Fruit fly (Drosophila melanogaster): ENCODE data around the gene CG33947.

Gene CG33947

DNA sequence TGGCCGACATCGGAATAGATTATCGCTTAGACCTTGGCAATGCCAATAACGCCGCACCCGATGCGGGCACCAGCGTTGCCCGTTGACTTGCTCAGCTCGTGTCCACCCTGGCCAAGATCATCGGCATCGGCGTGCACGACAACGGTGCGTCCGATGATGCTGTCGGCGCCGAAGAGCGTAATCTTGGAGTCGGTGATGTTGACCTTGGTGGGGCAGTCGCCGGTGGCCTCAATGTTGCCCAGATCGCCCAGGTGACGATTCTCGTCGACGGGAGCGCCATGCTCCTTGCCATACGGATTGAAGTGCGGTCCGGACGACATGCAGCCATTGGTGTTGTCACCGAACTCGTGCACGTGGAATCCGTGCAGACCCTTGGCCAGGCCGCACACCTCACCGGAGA is 16.1 kb downstream of the CG33947 start:
- TF ChIP-seq CG17801 (GFP tag; optimal IDR thresholded peaks at IDR 0.05; ENCODE audit: partially characterized antibody), result no peak

DNA sequence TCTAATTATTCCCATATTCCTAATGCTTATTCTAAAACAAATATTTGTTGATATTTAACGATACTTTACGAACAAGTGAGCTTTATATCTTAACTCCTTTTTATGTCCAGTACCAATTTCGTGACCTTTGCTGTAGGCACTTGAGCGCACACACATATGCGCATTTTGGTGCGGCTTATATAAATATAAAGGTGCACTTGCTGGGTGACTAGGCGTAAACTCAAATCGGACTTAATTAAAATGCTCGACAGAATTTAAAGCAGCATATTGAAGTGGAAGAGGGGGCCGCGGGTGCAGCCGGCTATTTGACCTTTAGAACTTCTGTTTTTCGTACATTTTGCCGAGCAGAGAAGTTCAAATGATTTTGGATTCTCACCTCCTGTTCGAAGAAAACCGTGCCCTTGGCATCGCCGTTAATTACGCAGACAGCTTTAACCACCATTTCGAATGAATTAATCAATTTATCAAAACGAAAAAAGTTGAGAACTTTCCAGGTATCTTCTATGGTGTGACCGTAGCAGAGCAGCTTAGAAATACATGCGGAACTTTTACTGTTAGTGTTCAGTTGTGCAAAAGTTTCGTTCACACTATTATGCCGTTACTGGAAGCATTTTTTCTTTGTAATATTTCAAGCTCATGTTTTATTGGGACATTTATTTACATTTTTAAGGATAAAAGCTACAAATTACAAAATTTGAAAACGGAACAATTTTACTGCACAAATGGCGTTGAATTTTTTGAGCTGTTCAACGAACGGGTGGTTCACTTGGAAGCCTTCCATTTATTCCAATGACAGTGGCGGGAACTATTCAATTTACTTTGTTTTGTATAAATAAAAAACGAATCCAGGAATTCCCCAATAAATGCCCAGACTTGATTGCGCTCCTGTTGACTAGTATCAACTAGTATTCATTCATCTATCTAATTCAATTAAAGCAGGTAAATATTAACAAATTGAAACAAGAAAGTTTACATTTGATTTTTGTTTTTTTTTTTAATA is 17.2 kb downstream of the CG33947 start, which contains the start of gene Sod1:
TSS of gene Sod1 (minus strand) at position 543 of the 1,000 bp plus-strand sequence.
- peak; percentile 76 for TF ChIP-seq CG17801 (GFP tag; optimal IDR thresholded peaks at IDR 0.05; ENCODE audit: partially characterized antibody)

DNA sequence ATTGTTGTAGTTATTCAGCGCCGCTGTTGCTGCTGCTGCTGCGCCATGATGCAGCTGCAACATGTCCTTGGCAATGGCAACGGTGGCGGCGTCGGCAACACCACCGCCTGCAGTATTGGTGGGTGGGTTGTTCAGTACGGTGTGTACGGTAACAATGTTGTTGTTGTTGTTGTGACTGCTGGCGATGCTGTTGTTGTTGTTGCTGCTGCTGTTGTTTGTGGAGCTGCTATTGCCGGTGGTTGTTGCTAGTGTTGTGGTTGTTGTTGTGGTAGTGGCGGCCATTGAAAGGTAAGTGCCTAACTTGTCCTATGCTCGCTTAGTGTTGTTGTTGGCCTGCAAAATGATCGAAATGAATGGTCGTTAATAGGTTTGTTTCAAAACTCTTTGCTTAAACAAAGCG is 21.4 kb downstream of the CG33947 start:
- TF ChIP-seq CG17801 (GFP tag; optimal IDR thresholded peaks at IDR 0.05; ENCODE audit: partially characterized antibody), result no peak

DNA sequence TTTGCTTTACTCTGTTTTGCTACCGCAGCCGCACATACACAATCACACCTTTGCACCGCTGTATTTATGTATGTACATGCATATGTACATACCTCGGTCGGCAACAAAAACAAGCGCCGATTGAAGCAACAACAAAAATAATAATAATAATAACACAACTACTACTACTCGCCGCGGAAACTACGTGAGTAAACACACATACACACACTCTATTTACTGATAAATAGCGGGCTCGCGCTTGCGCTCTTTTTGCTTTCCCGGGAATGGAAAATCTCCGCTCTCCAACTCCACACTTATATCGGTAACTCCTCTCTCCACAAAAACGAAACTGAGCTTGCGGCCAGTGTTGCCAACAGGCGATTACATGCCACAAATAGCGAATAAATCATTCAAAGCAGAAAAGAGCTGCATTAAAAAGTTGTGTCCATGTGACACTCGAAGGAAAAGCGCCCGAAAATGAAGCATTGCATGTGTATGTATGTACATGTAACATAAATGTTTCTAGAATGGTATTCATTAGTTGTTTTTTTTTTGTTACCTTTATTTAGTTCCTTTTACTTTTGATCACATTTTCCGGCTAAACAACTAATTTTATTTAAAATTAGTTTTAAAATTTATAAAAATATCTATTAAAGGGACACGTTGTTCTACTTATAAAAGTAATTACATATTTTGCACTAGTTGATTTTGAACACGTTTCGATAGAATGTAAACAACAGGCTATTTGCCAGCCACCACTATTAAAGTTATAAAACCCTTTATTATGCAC is 22.5 kb downstream of the CG33947 start:
- no peak for TF ChIP-seq CG17801 (GFP tag; optimal IDR thresholded peaks at IDR 0.05; ENCODE audit: partially characterized antibody)

DNA sequence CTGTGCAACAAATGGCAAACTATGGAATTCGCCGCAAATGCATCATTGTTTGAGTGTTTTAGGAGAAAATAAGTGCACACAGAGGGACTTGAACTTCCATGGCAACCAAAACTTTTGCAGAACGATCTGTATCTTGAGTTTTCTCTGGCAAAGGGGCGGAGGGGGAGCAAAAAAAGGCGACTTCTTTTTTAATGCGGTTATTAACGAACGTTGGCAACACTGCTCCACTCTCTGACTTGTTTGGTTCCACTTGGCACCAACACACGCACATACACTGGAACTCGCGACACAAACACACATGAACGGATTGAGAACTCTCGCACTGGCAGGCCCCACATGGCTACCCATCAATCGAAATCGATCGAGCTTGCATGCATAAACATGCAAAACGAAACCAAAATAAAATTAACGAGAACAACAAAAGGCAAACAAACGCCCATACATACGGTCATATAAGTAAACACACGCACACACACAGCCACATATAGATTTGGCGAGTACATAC is 23.2 kb downstream of the CG33947 start:
- TF ChIP-seq CG17801 (GFP tag; optimal IDR thresholded peaks at IDR 0.05; ENCODE audit: partially characterized antibody), result no peak

DNA sequence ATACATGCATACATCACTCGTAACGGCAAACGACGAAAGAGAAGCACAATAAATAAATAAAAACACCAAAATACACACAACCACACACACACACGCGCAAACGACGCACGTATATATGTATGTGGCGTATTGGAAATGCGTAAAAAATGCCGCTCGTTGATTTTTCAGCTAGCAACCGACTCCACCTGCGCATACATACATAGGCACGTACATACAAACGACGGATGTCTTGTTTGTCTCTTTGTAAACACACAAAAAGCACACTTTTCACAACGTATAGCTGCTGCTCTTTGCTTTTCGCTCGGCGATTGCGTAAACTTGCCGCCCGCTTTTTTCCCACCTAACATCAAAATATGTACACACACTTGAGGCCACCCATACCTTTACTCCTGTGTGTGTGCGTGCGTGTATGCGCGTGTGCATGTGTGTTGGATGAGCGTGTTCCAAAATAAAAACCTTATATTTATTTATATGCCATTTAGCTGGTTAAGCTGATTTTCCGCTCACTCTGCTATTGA is 23.7 kb downstream of the CG33947 start:
- no peak for TF ChIP-seq CG17801 (GFP tag; optimal IDR thresholded peaks at IDR 0.05; ENCODE audit: partially characterized antibody)

DNA sequence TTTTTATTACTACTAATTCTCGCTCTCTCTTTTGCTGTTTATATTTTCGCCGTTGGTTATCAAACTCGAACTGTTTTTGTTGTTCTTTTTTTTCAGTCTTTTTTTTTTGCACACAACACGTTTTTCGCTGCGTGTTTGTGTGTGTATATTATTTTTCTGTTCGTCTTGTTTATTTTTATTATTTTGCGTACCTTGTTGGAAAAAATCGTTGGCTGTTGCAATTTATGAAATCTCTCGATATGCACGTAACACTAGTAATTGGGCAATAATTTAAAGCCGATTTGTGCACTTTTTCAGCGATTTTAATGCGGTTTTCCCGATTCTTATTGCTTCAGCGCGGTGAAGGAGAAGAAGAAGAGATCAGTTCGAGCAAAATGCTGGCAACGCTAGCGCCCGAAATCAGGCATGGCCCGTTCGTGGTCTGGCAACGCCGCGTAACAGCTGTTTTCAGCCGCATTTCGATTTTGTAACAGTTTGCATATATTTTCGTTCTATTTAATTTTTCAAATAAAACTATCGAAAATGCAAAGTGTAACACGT is 24.2 kb downstream of the CG33947 start, which contains the start of the genes FoxK and mRpL2:
TSS of gene FoxK (minus strand) at position 365 of the 540 bp plus-strand sequence.
TSS of gene mRpL2 (plus strand) at position 429 of the 540 bp plus-strand sequence.
- TF ChIP-seq CG17801 (GFP tag; optimal IDR thresholded peaks at IDR 0.05; ENCODE audit: partially characterized antibody), result peak; percentile 82

DNA sequence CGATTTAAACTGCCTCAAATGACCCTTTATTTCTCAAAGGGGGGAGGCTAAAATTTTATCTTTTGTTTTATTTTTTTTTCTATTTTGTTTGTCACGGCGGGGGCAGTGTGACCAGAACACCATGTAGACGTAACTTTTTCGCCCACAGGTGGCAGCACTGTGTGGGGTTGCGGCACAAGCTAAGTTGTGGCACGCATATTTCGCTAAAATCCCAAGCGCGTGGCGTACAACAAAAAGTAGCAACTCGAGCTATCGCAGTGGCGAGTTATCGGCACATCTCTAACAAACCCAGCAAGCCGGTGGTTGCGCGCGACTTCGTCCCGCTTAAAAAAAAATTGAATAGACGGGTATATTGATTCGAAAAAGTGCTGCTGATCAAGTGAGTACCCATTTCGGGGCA is 26.8 kb downstream of the CG33947 start, which contains the start of the genes Ufd1 and NaPi-III:
TSS of gene Ufd1 (minus strand) at position 129 of the 400 bp plus-strand sequence.
TSS of gene NaPi-III (plus strand) at position 261 of the 400 bp plus-strand sequence.
- TF ChIP-seq CG17801 (GFP tag; optimal IDR thresholded peaks at IDR 0.05; ENCODE audit: partially characterized antibody), result peak; percentile 53

DNA sequence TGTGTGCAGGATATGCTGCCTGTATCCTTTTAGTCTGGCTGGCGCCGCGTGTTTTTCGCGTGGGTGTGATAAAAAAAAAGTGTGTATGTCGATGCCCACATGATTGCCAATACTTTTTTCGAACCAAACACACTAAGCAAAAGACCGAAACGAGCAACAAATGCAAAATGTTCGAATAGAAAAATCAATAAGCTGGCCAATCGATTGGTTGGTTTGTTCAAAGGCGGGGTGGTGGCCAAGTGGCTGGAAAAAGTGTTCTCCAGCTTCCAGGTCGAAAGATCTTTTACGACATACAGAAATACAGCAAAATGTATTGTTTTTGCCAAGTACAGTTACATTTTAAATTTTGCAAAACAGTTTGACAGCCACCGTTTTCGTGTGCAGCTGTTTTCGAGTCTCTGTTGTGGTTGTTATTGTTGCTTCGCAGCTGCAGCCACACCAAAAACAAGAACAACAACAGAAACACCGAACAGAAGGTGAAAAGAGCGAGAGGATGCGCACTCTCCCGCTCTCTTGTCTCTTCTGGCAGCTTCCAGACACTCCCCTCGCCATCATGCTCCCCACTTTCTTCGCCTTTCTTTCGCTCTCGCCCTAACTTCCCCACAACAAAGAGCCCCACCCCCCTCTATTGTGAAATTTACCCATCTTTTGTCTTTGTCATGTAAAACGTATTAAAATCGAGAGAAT is 27.4 kb downstream of the CG33947 start:
- TF ChIP-seq CG17801 (GFP tag; optimal IDR thresholded peaks at IDR 0.05; ENCODE audit: partially characterized antibody), result no peak

DNA sequence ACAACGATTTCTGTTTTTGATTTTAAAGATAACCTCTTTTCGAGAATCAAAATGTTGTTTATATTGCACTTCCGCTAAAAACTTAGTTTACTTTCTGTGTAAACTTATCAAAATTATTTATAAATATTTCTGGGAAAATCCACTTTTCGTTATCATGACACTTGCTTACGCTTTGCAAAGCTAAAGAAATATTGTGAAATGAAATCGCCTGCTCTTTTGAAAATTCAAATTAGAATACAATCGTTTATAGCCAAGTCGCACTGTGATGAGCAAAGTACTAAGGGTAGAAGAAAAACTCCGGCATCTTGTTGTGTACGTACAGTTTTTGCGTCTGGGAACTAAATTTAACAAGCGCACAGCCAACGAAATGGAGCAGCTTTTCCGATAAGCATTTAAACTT is 28.1 kb downstream of the CG33947 start:
- no peak for TF ChIP-seq CG17801 (GFP tag; optimal IDR thresholded peaks at IDR 0.05; ENCODE audit: partially characterized antibody)

DNA sequence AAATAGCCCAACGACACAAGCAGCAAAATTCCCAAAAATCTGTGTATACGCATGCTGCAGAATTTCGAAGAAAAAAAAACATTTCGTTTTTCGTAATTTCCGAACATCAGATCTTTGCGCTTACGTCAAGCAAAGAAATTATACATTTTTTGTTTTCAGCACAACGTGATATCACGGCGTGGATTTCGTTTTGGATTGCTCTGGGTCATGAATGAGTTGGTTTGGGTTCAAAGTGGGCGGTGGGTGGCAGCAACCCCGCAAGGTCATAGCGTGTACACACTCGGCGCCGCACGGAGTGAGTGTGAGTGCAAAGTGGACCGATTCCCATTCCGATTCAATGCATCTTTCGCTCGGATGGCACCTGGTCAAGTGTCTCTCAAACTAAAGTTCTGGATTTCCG is 28.5 kb downstream of the CG33947 start:
- TF ChIP-seq CG17801 (GFP tag; optimal IDR thresholded peaks at IDR 0.05; ENCODE audit: partially characterized antibody), result no peak

DNA sequence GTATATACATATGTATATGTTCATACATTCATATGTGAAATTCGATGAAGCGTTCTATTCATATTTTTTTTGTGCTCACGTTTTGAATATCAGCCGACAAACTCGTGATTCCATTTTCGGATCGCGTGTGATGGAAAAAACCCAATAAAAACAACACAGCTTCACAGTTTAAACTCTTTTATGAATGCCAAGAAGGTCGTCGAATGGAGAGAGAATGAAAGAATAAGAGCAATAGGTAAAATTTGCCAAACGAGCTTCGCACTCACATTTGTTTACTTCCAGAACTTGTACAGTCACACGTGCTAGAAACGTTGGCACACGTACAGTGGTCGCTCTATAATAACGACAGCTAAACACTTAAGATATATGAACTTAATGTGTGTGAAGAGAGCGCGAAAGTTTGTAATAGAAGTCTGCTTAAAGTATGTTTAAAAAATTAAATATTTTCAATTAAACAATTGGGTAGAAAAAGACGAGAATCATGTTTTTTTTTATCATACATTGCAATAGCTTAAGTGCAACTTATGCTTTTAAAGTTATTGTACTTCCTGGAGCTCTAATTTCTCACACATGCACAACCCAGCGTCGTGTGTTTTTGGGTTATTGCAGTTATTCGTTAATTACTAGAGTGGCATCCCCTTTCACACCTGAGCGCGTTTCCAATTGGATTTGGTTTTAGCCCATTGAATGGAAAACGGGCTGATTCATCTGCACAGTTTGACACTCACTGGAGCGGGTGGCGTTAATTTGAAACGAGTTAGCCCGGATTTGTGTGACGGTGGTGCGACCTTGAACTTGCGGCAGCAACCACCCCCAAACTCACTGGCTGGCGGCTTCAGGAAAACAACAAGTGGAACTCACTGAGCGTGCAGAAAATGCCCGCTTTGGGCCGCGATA is 29.6 kb downstream of the CG33947 start:
- TF ChIP-seq CG17801 (GFP tag; optimal IDR thresholded peaks at IDR 0.05; ENCODE audit: partially characterized antibody), result peak; percentile 72

DNA sequence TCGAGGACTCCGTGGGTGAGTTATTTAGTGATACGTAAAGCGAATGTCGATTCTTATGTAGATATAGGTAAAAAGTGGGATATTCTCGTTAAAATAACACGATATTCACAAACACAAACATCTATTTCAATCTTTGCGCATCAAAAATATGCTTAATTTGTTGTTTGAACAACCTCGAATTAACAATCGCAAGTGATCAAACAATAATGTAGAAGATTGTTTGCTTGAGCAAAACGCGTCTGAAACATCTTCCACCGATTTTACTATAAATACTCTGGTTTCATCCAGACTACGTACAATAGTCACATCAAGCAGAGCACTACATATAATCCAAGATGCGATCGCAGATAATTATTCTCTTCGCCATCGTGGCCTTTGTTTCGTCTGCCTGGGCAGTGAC is 34.2 kb downstream of the CG33947 start, which contains the start of gene nol:
TSS of gene nol (plus strand) at position 301 of the 400 bp plus-strand sequence.
- no peak for TF ChIP-seq CG17801 (GFP tag; optimal IDR thresholded peaks at IDR 0.05; ENCODE audit: partially characterized antibody)
